Fruit fly (Drosophila melanogaster) whole organism: ENCODE data around the gene Gbs-70E.
A peak's percentile ranks its signal among the peaks of the same experiment; 100 is the strongest.

Experiments used
- CG8478 ChIP-seq: fragments of >200 bp; optimal IDR thresholded peaks from 2 replicates; lab custom pipeline; 2018; ENCODE audit warnings: inconsistent platforms
- Dll ChIP-seq: fragments of >200 bp; optimal IDR thresholded peaks from 2 replicates; lab custom pipeline; 2017
- EcR ChIP-seq, 2 experiments: fragments of >200 bp; optimal IDR thresholded peaks; 2 replicates each; lab custom pipeline; 2017; ENCODE audit warnings: missing biosample characterization in 2 of 2, missing genetic modification characterization in 2 of 2, missing genetic modification reagents in 2 of 2
- pan ChIP-seq: fragments of >200 bp; optimal IDR thresholded peaks from 2 replicates; lab custom pipeline; 2017
- psq ChIP-seq: fragments of >200 bp; optimal IDR thresholded peaks from 2 replicates; lab custom pipeline; 2017
- usp ChIP-seq: fragments of >200 bp; optimal IDR thresholded peaks from 2 replicates; lab custom pipeline; 2017; ENCODE audit warnings: missing biosample characterization, missing genetic modification characterization, mixed read lengths

Gbs-70E gene

DNA sequence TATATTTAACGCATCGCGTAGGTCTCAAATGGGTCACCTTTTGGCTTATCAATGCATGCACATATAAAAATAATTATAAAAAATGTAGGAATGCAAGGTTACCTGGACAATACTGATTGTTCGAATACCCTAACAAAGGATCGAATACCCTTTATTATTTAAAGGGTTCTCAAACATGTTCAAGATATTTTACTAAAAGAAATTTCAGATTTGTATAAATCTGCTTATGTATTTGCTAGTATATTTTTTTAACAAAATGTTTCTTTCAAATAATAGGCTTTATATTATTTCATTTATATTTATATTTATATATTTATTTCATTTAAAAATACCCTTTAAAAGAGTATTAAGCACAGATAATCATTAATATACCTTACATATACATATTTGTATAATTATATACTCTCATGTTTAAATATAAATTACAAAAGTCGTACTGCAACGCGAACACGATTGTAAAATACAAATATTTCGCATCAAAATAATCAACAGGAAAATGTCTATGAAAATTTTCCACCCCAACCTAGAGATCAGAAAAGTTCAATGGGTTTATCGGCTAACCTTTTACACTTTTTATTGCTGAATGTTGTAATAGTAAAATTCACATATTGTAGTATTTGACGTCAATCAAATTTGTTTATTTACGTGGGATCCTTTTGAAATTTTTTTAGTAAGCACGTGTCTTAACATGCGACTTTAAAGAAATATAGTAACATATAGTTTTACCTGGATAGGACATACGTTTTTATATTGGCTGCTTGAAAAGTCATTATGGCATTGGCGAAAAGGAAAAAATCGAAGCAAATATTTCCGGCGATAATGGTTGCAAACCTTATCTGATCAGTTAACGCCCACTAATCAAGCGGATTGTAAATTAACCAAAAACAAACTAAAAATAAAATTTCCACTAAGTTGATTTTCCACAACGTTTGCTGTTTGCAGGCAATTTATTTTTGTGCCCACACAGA is 6.3 kb upstream of the Gbs-70E start:
- no peak for TF ChIP-seq usp (GFP tag; lab: Kevin White, UChicago)
- no peak for TF ChIP-seq CG8478 (lab: Kevin White, UChicago)
- TF ChIP-seq EcR (GFP tag; optimal IDR thresholded peaks at IDR 0.05; lab: Kevin White, UChicago) = no peak
- TF ChIP-seq Dll = no peak
- TF ChIP-seq psq = no peak
- no peak for TF ChIP-seq pan (lab: Kevin White, UChicago)

dm6 chr3L:14556177-14556576 is 5.4 kb upstream of the Gbs-70E start:
- TF ChIP-seq EcR (GFP tag; optimal IDR thresholded peaks at IDR 0.05; lab: Kevin White, UChicago) (peak in 1 of 2 experiments; percentile 47), CG8478 (lab: Kevin White, UChicago) (no peak)

DNA sequence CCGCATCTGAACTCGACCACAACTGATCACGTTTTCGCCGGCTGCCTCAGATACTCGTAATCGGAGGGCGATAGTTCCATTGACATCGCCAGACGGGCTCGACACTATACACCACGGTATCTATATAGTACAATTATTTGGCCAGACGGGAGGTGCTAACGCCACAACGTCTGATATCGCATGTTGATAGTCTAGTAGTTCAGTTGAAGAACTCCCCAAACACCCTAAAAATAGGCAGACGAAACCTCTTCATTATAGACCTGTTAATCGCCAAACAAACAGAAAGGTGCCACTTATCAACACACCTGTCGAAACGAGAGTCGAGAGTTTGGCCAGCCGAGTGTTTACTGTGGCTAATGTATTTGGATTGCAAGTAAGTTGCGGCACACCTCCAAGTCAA is 4.3 kb upstream of the Gbs-70E start:
- TF ChIP-seq CG8478 (lab: Kevin White, UChicago) (no peak), Dll (no peak), EcR (GFP tag; optimal IDR thresholded peaks at IDR 0.05; lab: Kevin White, UChicago) (no peak), usp (GFP tag; lab: Kevin White, UChicago) (no peak), psq (no peak), pan (lab: Kevin White, UChicago) (no peak)

DNA sequence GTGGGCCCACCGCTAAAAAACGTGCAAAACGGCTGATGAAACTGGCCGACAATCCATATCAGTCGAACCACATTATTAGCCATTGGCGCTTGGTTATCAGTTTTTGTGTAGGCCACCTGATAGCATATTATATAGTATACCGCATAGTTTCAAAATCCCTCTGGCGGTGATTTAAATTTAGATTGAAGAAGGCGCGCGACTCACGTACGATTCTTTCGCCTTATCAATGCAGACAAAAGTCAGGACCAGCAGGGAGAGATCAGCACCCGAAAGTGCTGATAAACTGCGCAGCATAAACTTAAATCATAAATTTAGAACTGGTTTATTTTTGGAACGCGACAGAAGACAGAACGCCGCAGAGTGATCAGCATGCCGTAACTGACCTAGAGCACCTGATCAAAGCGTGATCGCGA is 3.1 kb upstream of the Gbs-70E start:
- TF ChIP-seq Dll = no peak
- no peak for TF ChIP-seq EcR (GFP tag; optimal IDR thresholded peaks at IDR 0.05; lab: Kevin White, UChicago)
- no peak for TF ChIP-seq usp (GFP tag; lab: Kevin White, UChicago)
- TF ChIP-seq pan (lab: Kevin White, UChicago) = no peak
- no peak for TF ChIP-seq psq
- TF ChIP-seq CG8478 (lab: Kevin White, UChicago) = no peak

DNA sequence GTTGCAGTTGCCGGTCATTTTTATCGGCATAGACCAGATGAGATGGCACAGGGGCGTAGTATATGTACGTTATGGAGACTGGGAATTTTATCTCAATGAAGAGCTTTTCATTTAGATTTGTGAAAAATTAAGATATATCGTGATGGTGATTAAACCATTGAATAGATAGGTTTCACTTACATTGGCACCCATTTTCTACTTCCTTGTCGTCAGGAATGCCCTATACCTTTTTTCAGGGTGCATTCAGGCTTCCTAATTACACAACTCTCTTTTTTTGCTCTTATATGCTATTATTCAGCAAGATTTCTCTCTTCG is 2.1 kb upstream of the Gbs-70E start:
- TF ChIP-seq psq (no peak), pan (lab: Kevin White, UChicago) (no peak), usp (GFP tag; lab: Kevin White, UChicago) (no peak), CG8478 (lab: Kevin White, UChicago) (no peak), Dll (no peak), EcR (GFP tag; optimal IDR thresholded peaks at IDR 0.05; lab: Kevin White, UChicago) (no peak)

- TF ChIP-seq psq (no peak), usp (GFP tag; lab: Kevin White, UChicago) (no peak), EcR (GFP tag; optimal IDR thresholded peaks at IDR 0.05; lab: Kevin White, UChicago) (no peak), pan (lab: Kevin White, UChicago) (no peak), Dll (no peak), CG8478 (lab: Kevin White, UChicago) (no peak)
Observed at dm6 chr3L:14552041-14552924, 1.5 kb upstream of the Gbs-70E start.

DNA sequence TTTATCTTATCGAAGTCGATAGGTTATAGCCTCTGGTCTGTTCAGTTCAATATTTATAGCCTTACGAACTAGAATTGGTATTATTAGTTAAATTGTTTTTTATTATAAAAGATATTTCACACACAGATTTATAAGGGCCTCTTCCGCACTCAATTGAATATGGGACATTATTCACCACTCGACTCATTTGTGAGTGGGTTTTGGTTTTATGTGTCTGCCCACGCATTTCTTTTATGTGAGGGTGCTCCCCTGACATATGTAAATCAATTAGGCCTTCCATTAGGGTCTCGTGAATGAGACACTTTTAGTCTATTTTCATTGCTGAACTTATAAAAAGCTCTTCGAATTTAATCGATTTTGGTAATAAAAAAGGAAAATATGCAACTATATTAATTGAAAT is 846 bp upstream of the Gbs-70E start:
- TF ChIP-seq pan (lab: Kevin White, UChicago) = no peak
- no peak for TF ChIP-seq EcR (GFP tag; optimal IDR thresholded peaks at IDR 0.05; lab: Kevin White, UChicago)
- no peak for TF ChIP-seq Dll
- no peak for TF ChIP-seq CG8478 (lab: Kevin White, UChicago)
- TF ChIP-seq psq = no peak
- TF ChIP-seq usp (GFP tag; lab: Kevin White, UChicago) = no peak

- TF ChIP-seq psq (no peak), EcR (GFP tag; optimal IDR thresholded peaks at IDR 0.05; lab: Kevin White, UChicago) (no peak), Dll (no peak), CG8478 (lab: Kevin White, UChicago) (no peak), pan (lab: Kevin White, UChicago) (no peak), usp (GFP tag; lab: Kevin White, UChicago) (no peak)
Observed at dm6 chr3L:14549958-14550357, 817 bp downstream of the Gbs-70E start.

DNA sequence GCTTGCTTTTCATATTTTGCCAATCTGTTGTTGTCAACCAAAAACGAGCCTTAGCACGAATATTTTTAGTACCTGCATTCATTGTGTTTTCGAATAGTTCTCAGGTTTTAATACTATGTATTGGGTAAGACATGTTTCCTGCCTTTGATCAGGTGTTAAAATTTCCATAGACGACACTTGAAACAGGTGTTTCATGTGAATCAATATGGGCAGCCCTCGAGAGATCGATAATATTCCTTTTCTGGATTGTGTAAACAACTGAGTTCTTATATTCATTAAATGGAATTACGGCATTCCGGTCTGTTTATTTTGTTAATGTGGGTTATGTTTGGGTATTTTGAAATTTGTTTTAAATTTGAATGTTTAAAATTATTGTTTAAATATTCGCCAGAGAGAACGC is 1.6 kb downstream of the Gbs-70E start:
- no peak for TF ChIP-seq EcR (GFP tag; optimal IDR thresholded peaks at IDR 0.05; lab: Kevin White, UChicago)
- TF ChIP-seq CG8478 (lab: Kevin White, UChicago) = no peak

DNA sequence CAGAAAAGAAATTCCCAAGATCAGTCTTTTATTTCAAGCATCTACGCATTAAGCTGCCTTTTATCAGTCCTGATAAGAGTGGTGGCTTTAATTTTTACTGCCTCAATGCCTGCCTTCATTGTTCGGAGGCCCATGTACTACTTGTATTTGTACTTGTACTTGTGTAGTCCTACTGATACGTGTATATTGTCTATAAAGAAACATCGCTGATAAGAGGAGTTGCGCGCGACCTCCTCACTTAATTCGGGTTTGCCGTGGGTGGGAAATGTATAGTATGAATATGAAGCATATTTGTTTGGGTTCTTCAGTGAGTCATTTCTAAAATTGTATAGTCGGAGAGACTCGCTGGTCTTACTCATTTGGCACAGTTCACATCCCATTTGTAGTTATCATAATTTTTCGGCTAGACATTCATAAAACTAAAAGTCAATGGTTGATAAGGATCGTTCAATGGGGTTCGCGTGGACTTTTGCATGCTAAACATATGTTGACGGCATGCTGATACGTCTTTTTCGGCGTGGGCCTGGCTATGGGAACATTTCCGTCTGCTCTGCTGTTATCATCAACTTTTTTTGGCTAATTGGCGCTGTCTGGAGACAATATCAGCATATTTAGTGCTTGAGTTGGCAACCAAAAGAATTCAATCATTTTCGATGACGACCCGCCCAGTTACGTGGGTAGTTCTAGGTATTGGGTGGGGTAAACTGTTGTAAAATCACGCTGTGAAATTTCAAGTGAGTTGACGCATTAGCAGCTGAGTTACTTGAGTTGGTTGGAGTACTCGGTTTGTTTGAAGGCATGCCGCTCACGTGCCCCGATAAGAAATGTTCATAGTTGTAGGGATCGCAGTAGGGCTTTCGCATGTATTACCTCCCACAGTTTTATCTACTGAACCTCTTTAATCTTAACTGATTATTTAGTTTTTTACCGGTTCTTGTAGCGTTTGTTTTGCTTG is 2.7 kb downstream of the Gbs-70E start:
- TF ChIP-seq psq = no peak
- no peak for TF ChIP-seq Dll

dm6 chr3L:14546918-14547533 is 3.7 kb downstream of the Gbs-70E start:
- TF ChIP-seq CG8478 (lab: Kevin White, UChicago) = no peak
- no peak for TF ChIP-seq psq
- no peak for TF ChIP-seq usp (GFP tag; lab: Kevin White, UChicago)
- TF ChIP-seq EcR (GFP tag; optimal IDR thresholded peaks at IDR 0.05; lab: Kevin White, UChicago) = no peak
- TF ChIP-seq Dll = no peak
- TF ChIP-seq pan (lab: Kevin White, UChicago) = no peak
